Fruit fly (Drosophila melanogaster): ENCODE measurements around the gene tna.

The tna gene

DNA sequence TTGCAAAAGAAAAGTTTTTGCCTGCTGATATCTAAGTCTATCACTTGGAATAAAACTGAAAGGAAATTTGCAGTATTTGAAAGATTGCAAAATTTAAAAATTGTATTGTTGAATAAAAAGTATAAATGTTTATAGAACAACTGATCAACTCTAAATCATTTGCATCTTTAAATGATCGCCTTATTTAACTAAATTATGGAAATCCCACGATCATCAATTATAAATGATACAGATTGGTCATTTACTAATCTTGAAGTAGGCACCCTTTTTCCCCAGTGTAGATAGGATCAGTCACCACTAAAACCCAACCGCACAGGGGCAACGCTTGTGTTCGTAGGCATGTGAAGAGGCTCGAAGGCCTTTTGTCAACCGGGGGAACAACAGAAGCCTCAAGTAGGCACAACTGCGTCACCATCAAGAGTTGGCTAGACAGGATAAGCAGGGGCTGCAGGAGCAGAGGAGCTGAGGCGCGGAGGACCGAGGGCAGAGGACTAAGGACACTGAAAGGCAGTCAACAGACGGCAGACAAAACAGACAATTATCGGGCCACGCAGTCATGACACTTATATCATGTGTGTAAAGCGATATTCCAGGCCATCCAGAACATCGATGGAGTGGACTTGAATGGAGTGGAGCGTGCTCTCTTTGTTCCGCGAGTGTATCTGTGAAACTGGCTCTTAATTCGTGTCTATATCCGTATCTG lies 12.6 kb downstream of the tna start (continued):
- no peak for TF ChIP-seq jigr1 (GFP tag; IDR thresholded peaks at IDR 0.05)
- no peak for TF ChIP-seq CG13287 (GFP tag; IDR thresholded peaks at IDR 0.05; ENCODE audit: partially characterized antibody)
- TF ChIP-seq eyg (GFP tag; optimal IDR thresholded peaks at IDR 0.05) = no peak
- TF ChIP-seq CG1233 (GFP tag; optimal IDR thresholded peaks at IDR 0.05) = peak; percentile 39
- no peak for TF ChIP-seq croc (GFP tag; conservative IDR thresholded peaks at IDR 0.05)
- peak; percentile 27 for TF ChIP-seq unpg (GFP tag; optimal IDR thresholded peaks at IDR 0.05)
- TF ChIP-seq CG17912 (GFP tag; optimal IDR thresholded peaks at IDR 0.05) = no peak
- peak; percentile 8 for TF ChIP-seq CG1602 (GFP tag; optimal IDR thresholded peaks at IDR 0.05)
- TF ChIP-seq CG2678 (tag; optimal IDR thresholded peaks at IDR 0.05) = peak; percentile 27
- TF ChIP-seq Optix (GFP tag; IDR thresholded peaks at IDR 0.05) = no peak
- TF ChIP-seq gem (tag; optimal IDR thresholded peaks at IDR 0.05) = peak; percentile 72
- peak; percentile 85 for TF ChIP-seq fd102C (GFP tag; optimal IDR thresholded peaks at IDR 0.05)
- TF ChIP-seq peb (GFP tag; IDR thresholded peaks at IDR 0.05) = no peak
- no peak for TF ChIP-seq CG32532 (GFP tag; IDR thresholded peaks at IDR 0.05)
- TF ChIP-seq CG5180 (GFP tag; optimal IDR thresholded peaks at IDR 0.05) = peak; percentile 16
- peak; percentile 26 for TF ChIP-seq Blimp-1 (GFP tag; optimal IDR thresholded peaks at IDR 0.05)
- TF ChIP-seq CG12071 (GFP tag; optimal IDR thresholded peaks at IDR 0.05) = no peak
- no peak for TF ChIP-seq hkb (optimal IDR thresholded peaks at IDR 0.05)
- no peak for TF ChIP-seq hkb (GFP tag; IDR thresholded peaks at IDR 0.05)
- no peak for TF ChIP-seq CG10431 (GFP tag; optimal IDR thresholded peaks at IDR 0.05)
- no peak for TF ChIP-seq cas (GFP tag; IDR thresholded peaks at IDR 0.05)
- TF ChIP-seq CG15514 (GFP tag; optimal IDR thresholded peaks at IDR 0.05) = no peak
- peak; percentile 71 for TF ChIP-seq CG10959 (GFP tag; IDR thresholded peaks at IDR 0.05)
- no peak for TF ChIP-seq CG9817 (tag; optimal IDR thresholded peaks at IDR 0.05)
- no peak for TF ChIP-seq CG32772 (GFP tag; IDR thresholded peaks at IDR 0.05)
- no peak for TF ChIP-seq esg (GFP tag; conservative IDR thresholded peaks at IDR 0.05)
- no peak for TF ChIP-seq Rfx (GFP tag; IDR thresholded peaks at IDR 0.05)
- TF ChIP-seq bab2 (GFP tag; optimal IDR thresholded peaks at IDR 0.05) = no peak
- no peak for TF ChIP-seq Six4 (GFP tag; optimal IDR thresholded peaks at IDR 0.05)
- TF ChIP-seq ham (GFP tag; IDR thresholded peaks at IDR 0.05) = no peak
- peak; percentile 53 for TF ChIP-seq Xrp1 (GFP tag; IDR thresholded peaks at IDR 0.05)
- TF ChIP-seq danr (GFP tag; IDR thresholded peaks at IDR 0.05) = no peak
- no peak for TF ChIP-seq CG1024 (GFP tag; IDR thresholded peaks at IDR 0.05)
- TF ChIP-seq unc-4 (GFP tag; IDR thresholded peaks at IDR 0.05; ENCODE audit: partially characterized antibody) = no peak
- no peak for TF ChIP-seq CG9876 (GFP tag; optimal IDR thresholded peaks at IDR 0.05)
- TF ChIP-seq CG13894 (tag; optimal IDR thresholded peaks at IDR 0.05) = peak; percentile 19
- TF ChIP-seq dmrt99B (tag; optimal IDR thresholded peaks at IDR 0.05) = peak; percentile 5
- TF ChIP-seq trem (tag; optimal IDR thresholded peaks at IDR 0.05) = peak; percentile 41
- peak; percentile 32 for TF ChIP-seq CG1603 (tag; optimal IDR thresholded peaks at IDR 0.05)
- TF ChIP-seq CG7556 (GFP tag; optimal IDR thresholded peaks at IDR 0.05) = peak; percentile 54
- TF ChIP-seq ATbp (GFP tag; optimal IDR thresholded peaks at IDR 0.05) = no peak
- TF ChIP-seq hbn (GFP tag; IDR thresholded peaks at IDR 0.05; ENCODE audit: partially characterized antibody) = no peak
- TF ChIP-seq CG33213 (GFP tag; optimal IDR thresholded peaks at IDR 0.05) = no peak
- no peak for TF ChIP-seq CTCF (GFP tag; optimal IDR thresholded peaks at IDR 0.05)
- TF ChIP-seq trh (GFP tag; optimal IDR thresholded peaks at IDR 0.05) = no peak
- no peak for TF ChIP-seq Antp (GFP tag; optimal IDR thresholded peaks at IDR 0.05)
- TF ChIP-seq CG8478 (optimal IDR thresholded peaks at IDR 0.05) = no peak
- peak; percentile 2 for TF ChIP-seq cato (GFP tag; optimal IDR thresholded peaks at IDR 0.05; ENCODE audit: borderline replicate concordance)
- TF ChIP-seq grau (tag; optimal IDR thresholded peaks at IDR 0.05) = peak; percentile 45
- TF ChIP-seq CG7839 (tag; optimal IDR thresholded peaks at IDR 0.05) = peak; percentile 34
- no peak for TF ChIP-seq CG7963 (GFP tag; IDR thresholded peaks at IDR 0.05; ENCODE audit: partially characterized antibody)

All from whole organism, embryonic.